Fruit fly (Drosophila melanogaster) whole organism, embryonic: ENCODE results near the gene Dap160.

Source experiments
- Adf1 ChIP-seq: fragments of 200-800 bp; sonication (Bioruptor generic); IDR thresholded peaks from 2 replicates; pipeline ENCODE4 v1.3.6; 2022; ENCODE audit warnings: missing biosample characterization, missing genetic modification characterization
- Aef1 ChIP-seq: fragments of 200-800 bp; sonication (Bioruptor generic); IDR thresholded peaks from 3 replicates; pipeline ENCODE4 v1.3.6; 2022; ENCODE audit warnings: missing biosample characterization, missing genetic modification characterization
- Atf-2 ChIP-seq: fragments of 200-800 bp; sonication (Bioruptor generic); optimal IDR thresholded peaks from 2 replicates; lab custom pipeline; 2016; ENCODE audit warnings: missing biosample characterization, missing genetic modification characterization
- B-H1 ChIP-seq: fragments of 200-800 bp; sonication (Bioruptor generic); IDR thresholded peaks from 3 replicates; pipeline ENCODE4 v1.3.6; 2022; ENCODE audit warnings: missing biosample characterization, missing genetic modification characterization
- B-H2 ChIP-seq: fragments of 200-800 bp; sonication (Bioruptor generic); optimal IDR thresholded peaks from 2 replicates; lab custom pipeline; 2018; ENCODE audit warnings: missing biosample characterization, mild to moderate bottlenecking, missing genetic modification characterization
- CG10274 ChIP-seq: fragments of 200-800 bp; sonication (Bioruptor generic); optimal IDR thresholded peaks from 3 replicates; lab custom pipeline; 2017; ENCODE audit warnings: missing biosample characterization, mild to moderate bottlenecking, missing genetic modification characterization
- CG10321 ChIP-seq: fragments of 200-800 bp; sonication (Bioruptor generic); IDR thresholded peaks from 2 replicates; pipeline ENCODE4 v1.3.6; 2022; ENCODE audit warnings: missing biosample characterization, missing genetic modification characterization
- CG10565 ChIP-seq: fragments of 200-800 bp; sonication (Bioruptor generic); optimal IDR thresholded peaks from 3 replicates; lab custom pipeline; 2016; ENCODE audit warnings: missing biosample characterization, mild to moderate bottlenecking, missing genetic modification characterization
- CG13775 ChIP-seq: fragments of 200-800 bp; sonication (Bioruptor generic); optimal IDR thresholded peaks from 3 replicates; lab custom pipeline; 2017; ENCODE audit warnings: missing biosample characterization, mild to moderate bottlenecking, missing genetic modification characterization
- CG13894 ChIP-seq: fragments of 200-800 bp; sonication (Bioruptor generic); optimal IDR thresholded peaks from 3 replicates; lab custom pipeline; 2018; ENCODE audit warnings: missing biosample characterization, mild to moderate bottlenecking, missing genetic modification characterization, moderate library complexity
- CG14441 ChIP-seq: fragments of 200-800 bp; sonication (Bioruptor generic); IDR thresholded peaks from 2 replicates; pipeline ENCODE4 v1.3.6; 2022; ENCODE audit warnings: missing biosample characterization, missing genetic modification characterization
- CG15479 ChIP-seq: fragments of 200-800 bp; sonication (Bioruptor generic); optimal IDR thresholded peaks from 3 replicates; lab custom pipeline; 2019; ENCODE audit warnings: missing biosample characterization, mild to moderate bottlenecking, missing genetic modification characterization, moderate library complexity
- CG17328 ChIP-seq: fragments of 200-800 bp; sonication (Bioruptor generic); IDR thresholded peaks from 2 replicates; pipeline ENCODE4 v1.3.6; 2022; ENCODE audit warnings: missing biosample characterization, missing genetic modification characterization
- CG2889 ChIP-seq: fragments of 200-800 bp; sonication (Bioruptor generic); IDR thresholded peaks from 3 replicates; pipeline ENCODE4 v1.3.6; 2022; ENCODE audit warnings: missing biosample characterization, missing genetic modification characterization
- CG31441 ChIP-seq: fragments of 200-800 bp; sonication (Bioruptor generic); IDR thresholded peaks from 2 replicates; pipeline ENCODE4 v1.3.6; 2022; ENCODE audit warnings: missing biosample characterization, missing genetic modification characterization
- CG4617 ChIP-seq: fragments of 200-800 bp; sonication (Bioruptor generic); optimal IDR thresholded peaks from 3 replicates; lab custom pipeline; 2016; ENCODE audit warnings: missing biosample characterization, missing genetic modification characterization, borderline replicate concordance
- CG4730 ChIP-seq: fragments of 200-800 bp; sonication (Bioruptor generic); IDR thresholded peaks from 2 replicates; pipeline ENCODE4 v1.3.6; 2022; ENCODE audit warnings: missing biosample characterization, missing genetic modification characterization
- CG6683 ChIP-seq: fragments of 200-800 bp; sonication (Bioruptor generic); optimal IDR thresholded peaks from 2 replicates; lab custom pipeline; 2017; ENCODE audit warnings: missing biosample characterization, mild to moderate bottlenecking, missing genetic modification characterization, missing genetic modification reagents
- CG7271 ChIP-seq: fragments of 200-800 bp; sonication (Bioruptor generic); optimal IDR thresholded peaks from 2 replicates; lab custom pipeline; 2018; ENCODE audit warnings: missing biosample characterization, mild to moderate bottlenecking, missing genetic modification characterization, moderate library complexity
- CG7839 ChIP-seq: fragments of 200-800 bp; sonication (Bioruptor generic); optimal IDR thresholded peaks from 3 replicates; lab custom pipeline; 2018; ENCODE audit warnings: missing biosample characterization, mild to moderate bottlenecking, missing genetic modification characterization, moderate library complexity
- CG7928 ChIP-seq: fragments of 200-800 bp; sonication (Bioruptor generic); optimal IDR thresholded peaks from 2 replicates; lab custom pipeline; 2017; ENCODE audit warnings: missing biosample characterization, mild to moderate bottlenecking, missing genetic modification characterization
- CG7963 ChIP-seq: fragments of 200-800 bp; sonication (Bioruptor generic); IDR thresholded peaks from 3 replicates; pipeline ENCODE4 v1.3.6; 2022; ENCODE audit warnings: missing biosample characterization, missing genetic modification characterization; ENCODE audit not compliant: partially characterized antibody
- CG8478 ChIP-seq: fragments of >200 bp; optimal IDR thresholded peaks from 2 replicates; lab custom pipeline; 2018
- CG8765 ChIP-seq: fragments of 200-800 bp; sonication (Bioruptor generic); IDR thresholded peaks from 2 replicates; pipeline ENCODE4 v1.3.6; 2022; ENCODE audit warnings: missing biosample characterization, missing genetic modification characterization
- Doc3 ChIP-seq: fragments of 200-800 bp; sonication (Bioruptor generic); IDR thresholded peaks from 3 replicates; pipeline ENCODE4 v1.3.6; 2022; ENCODE audit warnings: missing biosample characterization, missing genetic modification characterization; ENCODE audit not compliant: partially characterized antibody
- Eip74EF ChIP-seq, 2 experiments: fragments of 200-800 bp in 1 of 2; fragments of >200 bp in 1 of 2; sonication (Bioruptor generic) in 1 of 2; optimal IDR thresholded peaks; 2 replicates each; lab custom pipeline; 2017 to 2019; ENCODE audit warnings: missing biosample characterization in 2 of 2, missing genetic modification characterization in 2 of 2, mild to moderate bottlenecking in 1 of 2, moderate library complexity in 1 of 2
- Hand ChIP-seq: fragments of 200-800 bp; sonication (Bioruptor generic); optimal IDR thresholded peaks from 2 replicates; lab custom pipeline; 2017; ENCODE audit warnings: mild to moderate bottlenecking, missing biosample characterization, missing genetic modification reagents, missing genetic modification characterization
- Hmx ChIP-seq: fragments of 200-800 bp; sonication (Bioruptor generic); optimal IDR thresholded peaks from 2 replicates; lab custom pipeline; 2016; ENCODE audit warnings: missing biosample characterization, missing genetic modification characterization
- Hr39 ChIP-seq: fragments of >200 bp; optimal IDR thresholded peaks from 2 replicates; lab custom pipeline; 2017
- NC2α ChIP-seq: fragments of 200-800 bp; sonication (Bioruptor generic); optimal IDR thresholded peaks from 2 replicates; lab custom pipeline; 2016; ENCODE audit warnings: missing biosample characterization, missing genetic modification characterization
- Poxn ChIP-seq: fragments of 200-800 bp; sonication (Bioruptor generic); IDR thresholded peaks from 2 replicates; pipeline ENCODE4 v1.3.6; 2022; ENCODE audit warnings: missing biosample characterization, missing genetic modification characterization
- TFAM ChIP-seq: fragments of 200-800 bp; sonication (Bioruptor generic); optimal IDR thresholded peaks from 2 replicates; lab custom pipeline; 2017; ENCODE audit warnings: missing biosample characterization, missing genetic modification characterization, inconsistent platforms
- bbx ChIP-seq: fragments of 200-800 bp; sonication (Bioruptor generic); IDR thresholded peaks from 2 replicates; pipeline ENCODE4 v1.3.6; 2022; ENCODE audit warnings: missing biosample characterization, missing genetic modification characterization; ENCODE audit not compliant: partially characterized antibody
- ci ChIP-seq: fragments of 200-800 bp; sonication (Bioruptor generic); IDR thresholded peaks from 3 replicates; pipeline ENCODE4 v1.3.6; 2022; ENCODE audit warnings: missing biosample characterization, missing genetic modification characterization
- crol ChIP-seq: fragments of 200-800 bp; sonication (Bioruptor generic); IDR thresholded peaks from 2 replicates; pipeline ENCODE4 v1.3.6; 2022; ENCODE audit warnings: missing biosample characterization, missing genetic modification characterization
- da ChIP-seq: fragments of 200-800 bp; sonication (Bioruptor generic); optimal IDR thresholded peaks from 2 replicates; lab custom pipeline; 2016; ENCODE audit warnings: missing biosample characterization, missing genetic modification characterization
- emc ChIP-seq: fragments of 200-800 bp; sonication (Bioruptor generic); optimal IDR thresholded peaks from 2 replicates; lab custom pipeline; 2016; ENCODE audit warnings: missing biosample characterization, missing genetic modification characterization
- en ChIP-seq: fragments of 200-800 bp; sonication (Bioruptor generic); optimal IDR thresholded peaks from 2 replicates; lab custom pipeline; 2016; ENCODE audit warnings: missing biosample characterization, missing genetic modification characterization
- fd3F ChIP-seq: fragments of 200-800 bp; sonication (Bioruptor generic); optimal IDR thresholded peaks from 2 replicates; lab custom pipeline; 2018; ENCODE audit warnings: missing biosample characterization, mild to moderate bottlenecking, missing genetic modification characterization, moderate library complexity
- grau ChIP-seq: fragments of 200-800 bp; optimal IDR thresholded peaks from 3 replicates; lab custom pipeline; 2019; ENCODE audit warnings: missing biosample characterization, mild to moderate bottlenecking, missing genetic modification characterization, moderate library complexity
- insv ChIP-seq, 2 experiments: fragments of 200-800 bp; sonication (Bioruptor generic); optimal IDR thresholded peaks; 3 replicates each; lab custom pipeline; 2016 to 2018; ENCODE audit warnings: missing biosample characterization in 2 of 2, missing genetic modification characterization in 2 of 2
- kay ChIP-seq: fragments of 200-800 bp; sonication (Bioruptor generic); optimal IDR thresholded peaks from 2 replicates; lab custom pipeline; 2016; ENCODE audit warnings: missing biosample characterization, missing genetic modification characterization
- mirr ChIP-seq: fragments of 200-800 bp; sonication (Bioruptor generic); optimal IDR thresholded peaks from 3 replicates; lab custom pipeline; 2018; ENCODE audit warnings: missing biosample characterization, mild to moderate bottlenecking, missing genetic modification characterization
- nmo ChIP-seq: fragments of 200-800 bp; sonication (Bioruptor generic); optimal IDR thresholded peaks from 2 replicates; lab custom pipeline; 2018; ENCODE audit warnings: missing biosample characterization, mild to moderate bottlenecking, missing genetic modification characterization, moderate library complexity
- pros ChIP-seq: fragments of 200-800 bp; sonication (Bioruptor generic); optimal IDR thresholded peaks from 3 replicates; lab custom pipeline; 2019; ENCODE audit warnings: missing biosample characterization, mild to moderate bottlenecking, missing genetic modification characterization, moderate library complexity
- sens ChIP-seq: fragments of 200-800 bp; sonication (Bioruptor generic); peaks from one replicate; lab custom pipeline; 2016; ENCODE audit warnings: missing biosample characterization, missing genetic modification characterization
- sima ChIP-seq: fragments of 200-800 bp; sonication (Bioruptor generic); optimal IDR thresholded peaks from 2 replicates; lab custom pipeline; 2016; ENCODE audit warnings: missing biosample characterization, missing genetic modification characterization
- sisA ChIP-seq: fragments of 200-800 bp; sonication (Bioruptor generic); IDR thresholded peaks from 2 replicates; pipeline ENCODE4 v1.3.6; 2022; ENCODE audit warnings: missing biosample characterization, missing genetic modification characterization
- trem ChIP-seq: fragments of 200-800 bp; optimal IDR thresholded peaks from 3 replicates; lab custom pipeline; 2019; ENCODE audit warnings: missing biosample characterization, mild to moderate bottlenecking, missing genetic modification characterization, moderate library complexity
- wek ChIP-seq: fragments of 200-800 bp; sonication (Bioruptor generic); optimal IDR thresholded peaks from 3 replicates; lab custom pipeline; 2018; ENCODE audit warnings: missing biosample characterization, mild to moderate bottlenecking, missing genetic modification characterization, moderate library complexity
- zfh1 ChIP-seq: fragments of 200-800 bp; sonication (Bioruptor generic); IDR thresholded peaks from 3 replicates; pipeline ENCODE4 v1.3.6; 2022; ENCODE audit warnings: missing biosample characterization, missing genetic modification characterization

The Dap160 gene

dm6 chr2L:21163311-21163842 is 21.2 kb upstream of the Dap160 start, which contains the start of gene Noc2 (continued):
- TF ChIP-seq sisA (GFP tag; lab: Robert Waterston, UW) (peak; percentile 64), TFAM (GFP tag; lab: Kevin White, UChicago) (no peak), B-H1 (GFP tag; lab: Robert Waterston, UW) (no peak), CG8478 (lab: Kevin White, UChicago) (no peak), zfh1 (GFP tag; lab: Robert Waterston, UW) (peak; percentile 65; the same call in 2 of the 3 replicates), Poxn (no peak), wek (GFP tag; lab: Kevin White, UChicago) (no peak), da (GFP tag; lab: Kevin White, UChicago) (no peak), CG15479 (GFP tag; lab: Kevin White, UChicago) (no peak), sima (GFP tag; lab: Kevin White, UChicago) (no peak), crol (GFP tag; lab: Robert Waterston, UW) (no peak), bbx (GFP tag; lab: Robert Waterston, UW) (no peak), trem (tag; lab: Kevin White, UChicago) (peak; percentile 92), grau (tag; lab: Kevin White, UChicago) (peak; percentile 56), Hand (GFP tag; lab: Kevin White, UChicago) (no peak), emc (GFP tag; lab: Kevin White, UChicago) (no peak), CG13775 (GFP tag; lab: Kevin White, UChicago) (peak; percentile 60), kay (no peak), NC2α (GFP tag; lab: Kevin White, UChicago) (no peak), CG7839 (tag; lab: Kevin White, UChicago) (peak; percentile 49), CG2889 (GFP tag; lab: Robert Waterston, UW) (no peak), CG4730 (GFP tag; lab: Robert Waterston, UW) (peak; percentile 20; the same call in 1 of the 2 replicates), CG17328 (GFP tag; lab: Robert Waterston, UW) (0 out of 2 replicates have a peak, but pooled peaks have one; percentile 24), ci (0 out of 3 replicates have a peak, but pooled peaks have one; percentile 40), mirr (GFP tag; lab: Kevin White, UChicago) (no peak), Aef1 (GFP tag; lab: Robert Waterston, UW) (peak; percentile 50), Hr39 (no peak), Doc3 (GFP tag; lab: Robert Waterston, UW) (no peak), fd3F (GFP tag; lab: Kevin White, UChicago) (peak; percentile 29), CG10274 (GFP tag; lab: Kevin White, UChicago) (no peak), CG8765 (GFP tag; lab: Robert Waterston, UW) (0 out of 2 replicates have a peak, but pooled peaks have one; percentile 11), CG7963 (GFP tag; lab: Robert Waterston, UW) (peak; percentile 14; the same call in 1 of the 3 replicates), Hmx (no peak), nmo (GFP tag; lab: Kevin White, UChicago) (peak; percentile 61), en (GFP tag; lab: Kevin White, UChicago) (no peak), CG31441 (GFP tag; lab: Robert Waterston, UW) (peak; percentile 64), Atf-2 (GFP tag; lab: Kevin White, UChicago) (no peak), CG7271 (tag; lab: Kevin White, UChicago) (no peak), CG13894 (tag; lab: Kevin White, UChicago) (no peak), CG4617 (GFP tag; lab: Kevin White, UChicago) (peak; percentile 55), Eip74EF (GFP tag; optimal IDR thresholded peaks at IDR 0.05; lab: Kevin White, UChicago) (no peak), CG14441 (GFP tag; lab: Robert Waterston, UW) (peak; percentile 62), CG10321 (GFP tag; lab: Robert Waterston, UW) (no peak), insv (GFP tag; optimal IDR thresholded peaks at IDR 0.05; lab: Kevin White, UChicago) (no peak), CG10565 (GFP tag; lab: Kevin White, UChicago) (no peak), Adf1 (no peak), CG6683 (no peak), pros (no peak), CG7928 (GFP tag; lab: Kevin White, UChicago) (no peak), sens (GFP tag; lab: Kevin White, UChicago) (peak; percentile 39), B-H2 (peak; percentile 7)
